Fruit fly (Drosophila melanogaster) whole organism, prepupa: ENCODE measurements around the gene daw.
A peak's percentile ranks its signal among the peaks of the same experiment; 100 is the strongest.

Experiments
- Blimp-1 ChIP-seq: fragments of 200-800 bp; sonication (Bioruptor generic); optimal IDR thresholded peaks from 3 replicates; lab custom pipeline; 2017; ENCODE audit warnings: missing biosample characterization, missing genetic modification characterization, mild to moderate bottlenecking, moderate library complexity, missing genetic modification reagents
- CG10631 ChIP-seq: fragments of 200-800 bp; sonication (Bioruptor generic); optimal IDR thresholded peaks from 2 replicates; lab custom pipeline; 2016; ENCODE audit warnings: missing biosample characterization, missing genetic modification characterization
- CG10669 ChIP-seq: fragments of 200-800 bp; sonication (Bioruptor generic); optimal IDR thresholded peaks from 3 replicates; lab custom pipeline; 2018; ENCODE audit warnings: missing biosample characterization, mild to moderate bottlenecking, missing genetic modification characterization, moderate library complexity
- CG11294 ChIP-seq: fragments of 200-800 bp; sonication (Bioruptor generic); IDR thresholded peaks from 2 replicates; pipeline ENCODE4 v1.3.6; 2022; ENCODE audit warnings: missing biosample characterization, missing genetic modification characterization
- CG11762 ChIP-seq: fragments of 200-800 bp; sonication (Bioruptor generic); optimal IDR thresholded peaks from 3 replicates; lab custom pipeline; 2016; ENCODE audit warnings: missing biosample characterization, missing genetic modification characterization; ENCODE audit not compliant: insufficient read depth
- CG15336 ChIP-seq: fragments of 200-800 bp; sonication (Bioruptor generic); IDR thresholded peaks from 2 replicates; pipeline ENCODE4 v1.3.6; 2022; ENCODE audit warnings: missing biosample characterization, missing genetic modification characterization
- CG1621 ChIP-seq: fragments of 200-800 bp; sonication (Bioruptor generic); optimal IDR thresholded peaks from 3 replicates; lab custom pipeline; 2018; ENCODE audit warnings: missing biosample characterization, mild to moderate bottlenecking, missing genetic modification characterization
- CG16779 ChIP-seq: fragments of 200-800 bp; sonication (Bioruptor generic); optimal IDR thresholded peaks from 3 replicates; lab custom pipeline; 2017; ENCODE audit warnings: missing biosample characterization, mild to moderate bottlenecking, missing genetic modification characterization
- CG3032 ChIP-seq: fragments of 200-800 bp; optimal IDR thresholded peaks from 2 replicates; lab custom pipeline; 2019; ENCODE audit warnings: missing biosample characterization, mild to moderate bottlenecking, missing genetic modification characterization, moderate library complexity
- CG34406 ChIP-seq: fragments of 200-800 bp; sonication (Bioruptor generic); optimal IDR thresholded peaks from 3 replicates; lab custom pipeline; 2016; ENCODE audit warnings: missing biosample characterization, missing genetic modification characterization
- CG3919 ChIP-seq: fragments of 200-800 bp; sonication (Bioruptor generic); optimal IDR thresholded peaks from 3 replicates; lab custom pipeline; 2016; ENCODE audit warnings: missing biosample characterization, missing genetic modification characterization
- CG4318 ChIP-seq: fragments of 200-800 bp; sonication (Bioruptor generic); optimal IDR thresholded peaks from 3 replicates; lab custom pipeline; 2017; ENCODE audit warnings: missing biosample characterization, mild to moderate bottlenecking, missing genetic modification characterization
- CG6163 ChIP-seq: fragments of 200-800 bp; sonication (Bioruptor generic); IDR thresholded peaks from 3 replicates; pipeline ENCODE4 v1.3.6; 2022; ENCODE audit warnings: missing biosample characterization, missing genetic modification characterization
- CG6276 ChIP-seq: fragments of 200-800 bp; sonication (Bioruptor generic); optimal IDR thresholded peaks from 2 replicates; lab custom pipeline; 2017; ENCODE audit warnings: missing biosample characterization, mild to moderate bottlenecking, missing genetic modification characterization
- CG6792 ChIP-seq: fragments of 200-800 bp; sonication (Bioruptor generic); optimal IDR thresholded peaks from 3 replicates; lab custom pipeline; 2016; ENCODE audit warnings: missing biosample characterization, missing genetic modification characterization
- CG6808 ChIP-seq: fragments of 200-800 bp; sonication (Bioruptor generic); optimal IDR thresholded peaks from 3 replicates; lab custom pipeline; 2017; ENCODE audit warnings: missing biosample characterization, missing genetic modification characterization, mild to moderate bottlenecking, moderate library complexity, missing genetic modification reagents
- CG6854 ChIP-seq: fragments of 200-800 bp; sonication (Bioruptor generic); optimal IDR thresholded peaks from 2 replicates; lab custom pipeline; 2017; ENCODE audit warnings: missing biosample characterization, mild to moderate bottlenecking, missing genetic modification characterization
- CG7368 ChIP-seq: fragments of 200-800 bp; sonication (Bioruptor generic); optimal IDR thresholded peaks from 3 replicates; lab custom pipeline; 2016; ENCODE audit warnings: missing biosample characterization, missing genetic modification characterization
- CG8119 ChIP-seq: fragments of 200-800 bp; sonication (Bioruptor generic); IDR thresholded peaks from 3 replicates; pipeline ENCODE4 v1.3.6; 2022; ENCODE audit warnings: missing biosample characterization, missing genetic modification characterization
- CG8319 ChIP-seq: fragments of 200-800 bp; sonication (Bioruptor generic); optimal IDR thresholded peaks from 3 replicates; lab custom pipeline; 2016; ENCODE audit warnings: missing biosample characterization, missing genetic modification characterization
- CG8632 ChIP-seq: fragments of 200-800 bp; sonication (Bioruptor generic); optimal IDR thresholded peaks from 3 replicates; lab custom pipeline; 2016; ENCODE audit warnings: missing biosample characterization, missing genetic modification characterization
- CG9139 ChIP-seq: fragments of 200-800 bp; sonication (Bioruptor generic); optimal IDR thresholded peaks from 3 replicates; lab custom pipeline; 2017; ENCODE audit warnings: missing biosample characterization, mild to moderate bottlenecking, missing genetic modification characterization
- Eip75B ChIP-seq: fragments of 200-800 bp; sonication (Bioruptor generic); optimal IDR thresholded peaks from 3 replicates; lab custom pipeline; 2016; ENCODE audit warnings: missing biosample characterization, missing genetic modification characterization
- Eip78C ChIP-seq: fragments of 200-800 bp; sonication (Bioruptor generic); peaks from one replicate; lab custom pipeline; 2016; ENCODE audit warnings: missing biosample characterization, missing genetic modification characterization
- Eip93F ChIP-seq: fragments of 200-800 bp; sonication (Bioruptor generic); optimal IDR thresholded peaks from 2 replicates; lab custom pipeline; 2016; ENCODE audit warnings: missing biosample characterization, mild to moderate bottlenecking, missing genetic modification characterization
- Gug ChIP-seq: fragments of 200-800 bp; sonication (Bioruptor generic); IDR thresholded peaks from 2 replicates; pipeline ENCODE4 v1.3.6; 2022; ENCODE audit warnings: missing biosample characterization, missing genetic modification characterization
- Hr39 ChIP-seq: fragments of 200-800 bp; sonication (Bioruptor generic); optimal IDR thresholded peaks from 2 replicates; lab custom pipeline; 2016; ENCODE audit warnings: missing biosample characterization, missing genetic modification characterization
- Hr4 ChIP-seq: fragments of 200-800 bp; sonication (Bioruptor generic); optimal IDR thresholded peaks from 3 replicates; lab custom pipeline; 2016; ENCODE audit warnings: missing biosample characterization, missing genetic modification characterization
- Lpt ChIP-seq: fragments of 200-800 bp; sonication (Bioruptor generic); optimal IDR thresholded peaks from 3 replicates; lab custom pipeline; 2016; ENCODE audit warnings: missing biosample characterization, missing genetic modification characterization
- Met ChIP-seq: fragments of 200-800 bp; sonication (Bioruptor generic); optimal IDR thresholded peaks from 3 replicates; lab custom pipeline; 2016; ENCODE audit warnings: missing biosample characterization, missing genetic modification characterization
- OdsH ChIP-seq: fragments of 200-800 bp; sonication (Bioruptor generic); optimal IDR thresholded peaks from 3 replicates; lab custom pipeline; 2016; ENCODE audit warnings: missing biosample characterization, missing genetic modification characterization
- Smox ChIP-seq: fragments of 200-800 bp; sonication (Bioruptor generic); optimal IDR thresholded peaks from 3 replicates; lab custom pipeline; 2016; ENCODE audit warnings: missing biosample characterization, missing genetic modification characterization
- Sox14 ChIP-seq: fragments of 200-800 bp; sonication (Bioruptor generic); optimal IDR thresholded peaks from 3 replicates; lab custom pipeline; 2016; ENCODE audit warnings: missing biosample characterization, missing genetic modification characterization
- achi ChIP-seq: fragments of 200-800 bp; sonication (Bioruptor generic); optimal IDR thresholded peaks from 3 replicates; lab custom pipeline; 2016; ENCODE audit warnings: missing biosample characterization, missing genetic modification characterization
- acj6 ChIP-seq: fragments of 200-800 bp; sonication (Bioruptor generic); optimal IDR thresholded peaks from 3 replicates; lab custom pipeline; 2016; ENCODE audit warnings: missing biosample characterization, missing genetic modification characterization
- cyc ChIP-seq: fragments of 200-800 bp; sonication (Bioruptor generic); optimal IDR thresholded peaks from 3 replicates; lab custom pipeline; 2016; ENCODE audit warnings: missing biosample characterization, missing genetic modification characterization
- dac ChIP-seq: fragments of 200-800 bp; sonication (Bioruptor generic); optimal IDR thresholded peaks from 2 replicates; lab custom pipeline; 2017; ENCODE audit warnings: missing biosample characterization, mild to moderate bottlenecking, missing genetic modification characterization
- dsx ChIP-seq: fragments of 200-800 bp; optimal IDR thresholded peaks from 3 replicates; lab custom pipeline; 2019; ENCODE audit warnings: missing biosample characterization, mild to moderate bottlenecking, missing genetic modification characterization, moderate library complexity; ENCODE audit not compliant: poor library complexity, severe bottlenecking
- eg ChIP-seq: fragments of 200-800 bp; sonication (Bioruptor generic); IDR thresholded peaks from 3 replicates; pipeline ENCODE4 v1.3.6; 2022; ENCODE audit warnings: missing biosample characterization, missing genetic modification characterization
- esn ChIP-seq: fragments of 200-800 bp; sonication (Bioruptor generic); optimal IDR thresholded peaks from 2 replicates; lab custom pipeline; 2016; ENCODE audit warnings: missing biosample characterization, mild to moderate bottlenecking, missing genetic modification characterization, moderate library complexity
- fd59A ChIP-seq: fragments of 200-800 bp; sonication (Bioruptor generic); optimal IDR thresholded peaks from 2 replicates; lab custom pipeline; 2017; ENCODE audit warnings: missing biosample characterization, mild to moderate bottlenecking, missing genetic modification characterization, missing genetic modification reagents
- fd85E ChIP-seq: fragments of 200-800 bp; sonication (Bioruptor generic); optimal IDR thresholded peaks from 3 replicates; lab custom pipeline; 2016; ENCODE audit warnings: missing biosample characterization, missing genetic modification characterization
- fkh ChIP-seq: fragments of 200-800 bp; sonication (Bioruptor generic); optimal IDR thresholded peaks from 3 replicates; lab custom pipeline; 2017; ENCODE audit warnings: missing biosample characterization, mild to moderate bottlenecking, missing genetic modification characterization, moderate library complexity
- lz ChIP-seq: fragments of 200-800 bp; sonication (Bioruptor generic); optimal IDR thresholded peaks from 3 replicates; lab custom pipeline; 2016; ENCODE audit warnings: missing biosample characterization, missing genetic modification characterization
- net ChIP-seq: fragments of 200-800 bp; sonication (Bioruptor generic); optimal IDR thresholded peaks from 3 replicates; lab custom pipeline; 2016; ENCODE audit warnings: missing biosample characterization, missing genetic modification characterization
- pdm3 ChIP-seq: fragments of 200-800 bp; sonication (Bioruptor generic); optimal IDR thresholded peaks from 3 replicates; lab custom pipeline; 2016; ENCODE audit warnings: missing biosample characterization, missing genetic modification characterization
- spab ChIP-seq: fragments of 200-800 bp; sonication (Bioruptor generic); optimal IDR thresholded peaks from 2 replicates; lab custom pipeline; 2017; ENCODE audit warnings: missing biosample characterization, mild to moderate bottlenecking, missing genetic modification characterization, missing genetic modification reagents
- ss ChIP-seq, 2 experiments: fragments of 200-800 bp; sonication (Bioruptor generic); optimal IDR thresholded peaks; 2 replicates in 1 of 2; 3 replicates in 1 of 2; lab custom pipeline; 2017 to 2018; ENCODE audit warnings: mild to moderate bottlenecking in 2 of 2, missing biosample characterization in 2 of 2, missing genetic modification characterization in 2 of 2, moderate library complexity in 1 of 2
- svp ChIP-seq: fragments of 200-800 bp; sonication (Bioruptor generic); peaks from one replicate; lab custom pipeline; 2016; ENCODE audit warnings: missing biosample characterization, missing genetic modification characterization
- topi ChIP-seq: fragments of 200-800 bp; sonication (Bioruptor generic); optimal IDR thresholded peaks from 3 replicates; lab custom pipeline; 2016; ENCODE audit warnings: missing biosample characterization, missing genetic modification characterization
- vri ChIP-seq: fragments of 200-800 bp; sonication (Bioruptor generic); optimal IDR thresholded peaks from 3 replicates; lab custom pipeline; 2016; ENCODE audit warnings: missing biosample characterization, mild to moderate bottlenecking, missing genetic modification characterization

daw gene

dm6 chr2L:2804634-2805311 is at the start of gene daw:
Gene daw, plus strand, starts transcription at chr2L:2805261.
- TF ChIP-seq CG6854 (GFP tag; lab: Kevin White, UChicago) (peak; percentile 89), CG34406 (GFP tag; lab: Kevin White, UChicago) (no peak), fd59A (GFP tag; lab: Kevin White, UChicago) (no peak), Gug (GFP tag; lab: Robert Waterston, UW) (no peak), eg (GFP tag; lab: Robert Waterston, UW) (peak; percentile 52; the same call in 1 of the 3 replicates), CG3919 (GFP tag; lab: Kevin White, UChicago) (peak; percentile 72), CG10631 (GFP tag; lab: Kevin White, UChicago) (no peak), CG3032 (tag; lab: Kevin White, UChicago) (no peak), ss (GFP tag; optimal IDR thresholded peaks at IDR 0.05; lab: Kevin White, UChicago) (peak; percentile 84 to 88), Hr4 (GFP tag; lab: Kevin White, UChicago) (no peak), fkh (GFP tag; lab: Kevin White, UChicago) (no peak), Hr39 (no peak), cyc (GFP tag; lab: Kevin White, UChicago) (no peak), achi (GFP tag; lab: Kevin White, UChicago) (peak; percentile 60), Lpt (GFP tag; lab: Kevin White, UChicago) (peak; percentile 6), Eip75B (peak; percentile 30), CG1621 (tag; lab: Kevin White, UChicago) (peak; percentile 64), topi (GFP tag; lab: Kevin White, UChicago) (peak; percentile 59), Sox14 (GFP tag; lab: Kevin White, UChicago) (peak; percentile 38), net (GFP tag; lab: Kevin White, UChicago) (peak; percentile 79), dsx (GFP tag; lab: Kevin White, UChicago) (peak; percentile 37), Met (GFP tag; lab: Kevin White, UChicago) (peak; percentile 38), CG11294 (no peak), vri (GFP tag; lab: Kevin White, UChicago) (peak; percentile 28), CG15336 (peak; percentile 51; the same call in 1 of the 2 replicates), CG10669 (GFP tag; lab: Kevin White, UChicago) (peak; percentile 58), CG6276 (GFP tag; lab: Kevin White, UChicago) (peak; percentile 84), Blimp-1 (GFP tag; lab: Kevin White, UChicago) (peak; percentile 41), CG6792 (no peak), CG8632 (GFP tag; lab: Kevin White, UChicago) (no peak), lz (no peak), CG8119 (GFP tag; lab: Robert Waterston, UW) (peak; percentile 63), CG9139 (peak; percentile 90), CG16779 (tag; lab: Kevin White, UChicago) (peak; percentile 76), fd85E (GFP tag; lab: Kevin White, UChicago) (peak; percentile 43), esn (peak; percentile 2), spab (GFP tag; lab: Kevin White, UChicago) (peak; percentile 73), OdsH (GFP tag; lab: Kevin White, UChicago) (no peak), acj6 (GFP tag; lab: Kevin White, UChicago) (no peak), CG4318 (GFP tag; lab: Kevin White, UChicago) (no peak), Eip78C (peak; percentile 76), pdm3 (peak; percentile 11), CG6163 (GFP tag; lab: Robert Waterston, UW) (peak; percentile 60; the same call in 2 of the 3 replicates), dac (GFP tag; lab: Kevin White, UChicago) (peak; percentile 25), svp (GFP tag; lab: Kevin White, UChicago) (peak; percentile 89), CG7368 (GFP tag; lab: Kevin White, UChicago) (peak; percentile 68), Smox (GFP tag; lab: Kevin White, UChicago) (peak; percentile 10), Eip93F (GFP tag; lab: Kevin White, UChicago) (peak; percentile 83), CG11762 (GFP tag; lab: Kevin White, UChicago) (peak; percentile 12), CG6808 (peak; percentile 81), CG8319 (peak; percentile 39)
